Worm (Caenorhabditis elegans) whole organism, L3 larva: Measurements from ENCODE around the gene C06E2.1.

Experiments used
- daf-12 ChIP-seq: fragments of 150-350 bp; optimal IDR thresholded peaks from 2 replicates; lab custom pipeline; 2014; ENCODE audit warnings: missing biosample characterization, missing genetic modification reagents, missing genetic modification characterization
- elt-2 ChIP-seq: sonication (generic microtip); optimal IDR thresholded peaks from 2 replicates; lab custom pipeline; 2016; ENCODE audit warnings: missing genetic modification reagents, mild to moderate bottlenecking, missing genetic modification characterization, missing compliant biosample characterization
- elt-3 ChIP-seq, 3 experiments: fragments of 150-350 bp in 1 of 3; sonication (generic microtip) in 2 of 3; optimal IDR thresholded peaks; 2 replicates in 2 of 3; 4 replicates in 1 of 3; lab custom pipeline; 2014 to 2017; ENCODE audit warnings: missing biosample characterization in 3 of 3, missing genetic modification characterization in 3 of 3
- fkh-10 ChIP-seq: sonication (generic microtip); optimal IDR thresholded peaks from 2 replicates; lab custom pipeline; 2017; ENCODE audit warnings: missing biosample characterization, missing genetic modification reagents, missing genetic modification characterization
- nhr-11 ChIP-seq: fragments of 150-350 bp; optimal IDR thresholded peaks from 2 replicates; lab custom pipeline; 2014; ENCODE audit warnings: missing biosample characterization, missing genetic modification characterization
- nhr-25 ChIP-seq: sonication (generic microtip); optimal IDR thresholded peaks from 2 replicates; lab custom pipeline; 2017; ENCODE audit warnings: missing biosample characterization, missing genetic modification characterization
- tbx-2 ChIP-seq: sonication (generic microtip); optimal IDR thresholded peaks from 2 replicates; lab custom pipeline; 2016; ENCODE audit warnings: mild to moderate bottlenecking, missing genetic modification characterization, missing compliant biosample characterization

ce11 chrX:8831162-8831561, 43.5 kb downstream of the C06E2.1 start, which contains the start of gene C28G1.6:
- no peak for TF ChIP-seq elt-3 (tag; optimal IDR thresholded peaks at IDR 0.05; lab: Kevin White, UChicago)
- no peak for TF ChIP-seq daf-12 (tag; lab: Kevin White, UChicago)
- TF ChIP-seq elt-2 (tag; lab: Kevin White, UChicago) = peak; percentile 54
- TF ChIP-seq tbx-2 = no peak
- TF ChIP-seq nhr-11 = no peak
- no peak for TF ChIP-seq nhr-25 (tag; lab: Kevin White, UChicago)
- TF ChIP-seq fkh-10 (GFP tag; lab: Kevin White, UChicago) = no peak
